Fruit fly (Drosophila melanogaster) S2 (cell line): Measurements from ENCODE around the gene CG13312.

Experiments used
- CG8478 ChIP-seq: fragments of >200 bp; optimal IDR thresholded peaks from 2 replicates; lab custom pipeline; 2018
- CTCF ChIP-seq, 2 experiments: fragments of >200 bp; optimal IDR thresholded peaks; 2 replicates each; lab custom pipeline; 2018

The CG13312 gene

DNA sequence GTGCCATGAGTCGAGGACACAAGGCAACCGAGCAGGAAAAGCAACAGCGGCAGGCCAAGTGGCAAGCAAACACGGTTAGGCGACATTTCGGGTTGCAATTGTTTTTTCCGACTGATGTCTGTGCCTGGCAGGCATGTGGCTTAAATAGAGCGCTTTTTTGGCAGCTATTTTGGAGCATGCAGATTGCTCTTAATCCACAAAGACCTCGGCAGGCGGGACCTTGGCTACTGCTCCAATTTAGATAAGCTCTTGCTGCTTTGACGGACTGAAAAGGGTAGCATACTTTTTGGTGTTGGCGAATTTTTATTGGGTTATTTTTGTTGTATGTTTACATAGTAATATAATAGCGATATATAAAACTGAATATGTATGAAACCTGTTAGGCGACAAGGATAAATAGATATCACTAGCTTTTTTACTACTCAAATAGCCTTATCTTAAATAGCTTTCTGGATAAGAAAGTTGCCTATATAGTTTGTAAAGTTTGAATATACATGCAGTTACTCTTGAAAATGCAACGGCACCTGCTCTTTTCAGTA lies at the start of gene CG13312, which contains the start of gene CG32024:
Gene CG13312 (minus strand): TSS at position 101 of the 539 bp plus-strand sequence.
Gene CG32024 (plus strand): TSS at position 489 of the 539 bp plus-strand sequence.
- no peak for TF ChIP-seq CTCF (optimal IDR thresholded peaks at IDR 0.05; lab: Kevin White, UChicago)
- no peak for TF ChIP-seq CG8478 (lab: Kevin White, UChicago)

DNA sequence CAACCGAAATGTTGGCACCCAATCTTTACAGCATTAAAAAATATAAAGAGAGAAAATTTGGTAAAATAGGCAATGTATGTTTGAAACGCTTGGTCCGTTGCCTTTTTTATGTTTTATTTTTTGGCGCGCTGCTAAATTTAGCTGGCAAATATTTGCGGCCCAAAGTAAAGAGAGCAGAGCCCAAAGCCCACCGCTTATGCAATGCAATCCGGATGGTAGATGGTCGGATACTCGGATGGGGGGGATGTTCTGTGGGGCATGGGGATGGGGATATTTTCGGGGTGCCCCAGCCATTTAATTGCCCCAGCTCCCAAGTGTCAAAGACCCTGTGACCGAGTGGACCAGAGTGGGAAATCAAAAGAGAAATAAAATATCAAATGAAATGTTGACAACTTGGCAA lies 48.2 kb upstream of the CG13312 start:
- TF ChIP-seq CG8478 (lab: Kevin White, UChicago) (no peak), CTCF (optimal IDR thresholded peaks at IDR 0.05; lab: Kevin White, UChicago) (no peak)

DNA sequence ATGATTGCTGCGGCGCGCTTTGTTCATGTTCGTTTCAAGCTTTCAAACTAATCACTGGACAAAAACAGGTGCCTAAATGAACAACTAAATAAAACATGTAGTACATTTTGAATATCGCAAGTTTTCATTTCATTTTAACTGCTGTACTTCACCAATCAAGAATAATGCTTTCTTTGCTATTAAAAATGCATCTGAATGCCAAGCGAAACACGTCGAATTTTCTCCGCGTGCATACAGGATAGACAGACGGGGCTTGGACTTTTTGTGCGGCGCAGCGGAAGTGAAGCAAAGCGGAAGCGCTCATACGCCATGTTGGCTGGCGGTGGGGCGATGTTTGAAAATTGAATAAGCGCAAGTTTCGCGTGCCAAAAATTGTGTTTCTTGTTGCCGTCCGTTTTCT lies 46.4 kb upstream of the CG13312 start:
- no peak for TF ChIP-seq CG8478 (lab: Kevin White, UChicago)
- no peak for TF ChIP-seq CTCF (optimal IDR thresholded peaks at IDR 0.05; lab: Kevin White, UChicago)

DNA sequence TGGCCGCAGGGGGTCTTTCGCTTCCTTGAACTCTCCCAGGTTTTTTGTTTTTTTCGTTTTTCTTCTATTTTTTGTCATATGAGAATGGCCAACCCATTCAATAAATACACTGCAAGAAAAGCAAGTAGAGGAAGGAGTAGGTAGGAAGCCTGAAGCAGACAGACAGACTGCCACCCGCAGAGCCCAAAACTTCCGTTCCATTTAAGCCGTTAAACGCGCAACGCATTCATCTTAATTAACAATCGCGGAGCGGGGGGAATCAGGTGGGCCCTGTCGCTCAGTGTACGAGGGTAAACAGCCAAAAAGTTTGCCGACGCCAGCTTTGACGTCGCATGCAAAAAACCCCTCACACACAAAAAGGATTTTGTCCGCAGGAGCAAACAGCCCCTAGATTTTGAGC lies 45.9 kb upstream of the CG13312 start:
- TF ChIP-seq CTCF (optimal IDR thresholded peaks at IDR 0.05; lab: Kevin White, UChicago) = no peak
- TF ChIP-seq CG8478 (lab: Kevin White, UChicago) = no peak

DNA sequence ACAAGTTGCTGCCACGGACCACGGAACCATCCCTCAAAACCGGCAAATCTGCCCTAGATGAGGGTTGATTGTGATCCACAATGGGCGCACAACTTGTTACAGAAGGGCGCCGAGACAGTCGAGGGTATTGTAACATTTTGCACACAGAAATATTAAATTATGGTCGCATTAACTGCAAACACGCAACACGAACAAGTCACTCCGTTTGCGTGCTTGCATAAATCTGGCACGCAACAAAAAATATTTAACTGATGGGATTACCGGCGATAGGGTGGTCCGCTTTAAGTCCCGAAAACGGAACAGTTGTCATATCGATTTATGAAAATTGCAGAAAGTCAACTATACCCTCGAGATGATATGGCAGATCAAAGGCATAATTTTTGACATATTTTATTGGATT lies 44.9 kb upstream of the CG13312 start:
- no peak for TF ChIP-seq CTCF (optimal IDR thresholded peaks at IDR 0.05; lab: Kevin White, UChicago)
- TF ChIP-seq CG8478 (lab: Kevin White, UChicago) = no peak

DNA sequence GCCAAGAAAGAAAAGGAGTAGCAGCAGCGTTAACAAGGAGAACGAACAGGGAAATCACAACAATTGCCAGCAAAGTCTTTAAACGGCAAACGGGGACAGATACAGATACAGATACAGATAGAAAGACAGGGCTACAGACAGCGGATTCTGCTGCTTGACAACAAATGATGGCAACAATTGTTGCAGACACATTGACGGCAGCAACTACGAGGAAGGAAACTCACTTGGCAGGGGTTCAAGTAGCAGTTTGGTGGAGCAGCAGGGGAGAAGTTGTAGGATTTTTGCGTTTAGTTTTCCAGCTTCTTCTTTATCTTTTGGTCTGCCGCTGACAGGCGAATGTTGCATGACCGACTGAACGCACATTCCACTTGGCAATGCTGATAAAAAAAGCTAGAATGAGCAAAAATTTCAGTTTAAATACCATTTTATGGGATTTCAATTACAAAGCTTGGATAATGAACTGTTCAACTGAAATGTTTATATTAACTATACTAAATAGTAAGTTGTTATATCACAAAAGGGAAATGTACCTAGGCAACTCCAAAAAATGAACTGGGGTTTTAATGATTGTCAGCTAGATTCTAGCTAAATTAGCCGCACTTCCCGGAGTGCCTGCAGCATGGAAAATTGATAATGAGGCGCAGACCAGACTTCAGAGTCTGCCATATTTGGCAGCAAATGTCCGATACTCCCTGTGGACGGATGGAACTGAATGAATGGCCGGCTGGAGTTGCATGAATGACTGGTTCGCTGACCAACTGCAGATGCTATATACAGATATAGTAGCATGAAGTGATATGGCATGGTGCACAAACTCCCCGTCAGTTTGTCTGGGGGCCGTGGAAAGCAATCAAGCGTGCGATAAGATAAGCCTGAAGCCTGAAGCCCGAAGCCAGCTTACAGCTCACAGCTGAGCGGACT lies 44.0 kb upstream of the CG13312 start:
- TF ChIP-seq CTCF (optimal IDR thresholded peaks at IDR 0.05; lab: Kevin White, UChicago) (no peak), CG8478 (lab: Kevin White, UChicago) (no peak)

DNA sequence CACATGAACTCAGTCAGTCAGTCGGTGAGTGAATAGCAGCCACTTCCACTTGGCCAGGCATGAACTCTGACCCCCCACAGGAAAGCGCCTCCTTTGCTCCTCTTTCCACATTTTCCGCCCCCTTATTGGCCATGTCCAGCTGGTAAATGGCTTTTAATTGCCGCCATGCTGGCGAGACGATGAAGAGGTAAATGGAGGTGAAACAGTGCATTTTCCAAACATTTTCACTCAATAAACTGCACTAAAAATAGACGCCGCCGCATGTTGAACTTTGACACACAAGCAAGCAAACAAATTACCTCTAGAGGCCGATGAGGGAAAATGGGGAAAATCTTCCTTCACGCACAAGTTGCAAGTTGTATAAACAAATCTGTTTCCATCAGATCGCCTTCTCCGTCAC lies 42.8 kb upstream of the CG13312 start:
- TF ChIP-seq CTCF (optimal IDR thresholded peaks at IDR 0.05; lab: Kevin White, UChicago) (no peak), CG8478 (lab: Kevin White, UChicago) (no peak)

DNA sequence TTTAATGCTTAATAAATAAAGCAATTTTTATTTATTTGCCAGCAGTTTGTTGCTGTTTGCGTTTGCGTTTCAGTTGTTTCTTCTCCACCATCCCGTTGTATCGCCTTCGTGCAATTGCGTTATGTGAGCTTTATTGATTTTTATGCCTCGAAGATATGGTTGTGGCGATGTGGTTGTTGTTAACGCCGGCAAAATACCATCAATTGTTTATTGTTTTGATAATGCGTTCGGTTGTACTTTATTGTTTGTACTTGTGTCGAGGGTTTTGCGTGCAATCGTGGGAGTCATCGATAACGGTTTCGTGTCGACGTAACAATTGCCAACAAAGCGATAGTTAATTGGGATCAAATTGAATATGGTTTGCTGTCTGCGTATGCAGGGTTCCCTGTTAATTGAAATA lies 35.3 kb upstream of the CG13312 start:
- TF ChIP-seq CG8478 (lab: Kevin White, UChicago) (no peak), CTCF (optimal IDR thresholded peaks at IDR 0.05; lab: Kevin White, UChicago) (no peak)

DNA sequence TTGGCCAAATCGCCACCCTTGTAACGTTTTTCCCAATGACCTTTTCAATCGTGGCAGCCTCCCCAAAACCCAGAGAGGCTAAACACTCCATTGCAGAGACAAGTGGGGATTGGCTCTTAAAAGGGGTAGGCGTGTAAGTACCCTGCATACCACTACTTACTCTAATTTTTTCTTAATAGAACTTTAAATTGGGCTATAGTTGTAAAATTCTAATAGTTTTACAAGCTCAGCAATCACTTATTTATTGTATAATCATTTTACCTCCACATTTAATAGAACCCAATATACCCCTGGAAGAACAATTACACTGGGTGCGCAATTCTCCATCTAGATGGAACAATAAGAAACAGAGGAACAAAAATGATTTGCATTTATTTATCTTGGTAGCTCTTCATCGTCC lies 34.7 kb upstream of the CG13312 start:
- TF ChIP-seq CTCF (optimal IDR thresholded peaks at IDR 0.05; lab: Kevin White, UChicago) = no peak
- TF ChIP-seq CG8478 (lab: Kevin White, UChicago) = no peak

DNA sequence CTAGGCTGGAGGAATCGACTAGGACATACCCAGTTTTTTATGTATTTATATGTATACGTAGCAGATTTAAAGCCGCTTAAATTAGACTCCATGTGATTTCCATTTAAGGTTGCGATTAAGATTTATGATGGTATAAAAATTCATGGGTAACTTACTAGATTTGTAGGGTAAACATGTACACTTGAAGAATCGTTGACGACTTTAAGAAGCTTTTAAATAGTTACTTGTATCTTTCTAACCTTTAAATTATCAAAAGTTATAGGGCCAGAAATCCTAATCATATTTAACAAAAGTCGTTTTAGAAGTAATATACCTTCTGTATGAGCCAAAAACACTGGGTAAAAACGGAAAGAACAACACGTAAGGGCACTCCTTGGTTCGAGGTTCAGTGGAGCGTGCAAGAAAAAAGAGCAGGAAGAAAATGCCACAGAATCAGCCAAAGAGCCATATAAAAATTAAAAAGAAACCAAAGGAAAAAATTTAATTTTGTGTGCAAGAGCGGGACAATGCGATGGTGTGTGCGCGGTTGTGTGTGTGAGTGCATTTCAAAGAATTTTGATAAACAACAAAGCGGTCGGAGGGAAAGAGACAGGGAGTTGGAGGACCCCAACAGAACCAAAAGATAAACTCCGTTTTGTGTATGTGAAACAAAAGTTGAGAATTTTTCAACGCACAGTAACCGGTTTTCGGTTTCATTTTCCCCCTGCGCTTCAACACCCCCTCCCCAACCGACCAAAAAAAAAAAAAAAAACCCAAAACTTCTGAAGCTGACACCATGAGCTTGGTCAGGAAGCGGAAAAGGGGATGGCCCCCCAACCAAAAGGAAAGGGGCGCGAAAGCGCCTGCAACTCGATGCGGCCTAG lies 32.8 kb upstream of the CG13312 start:
- no peak for TF ChIP-seq CG8478 (lab: Kevin White, UChicago)
- no peak for TF ChIP-seq CTCF (optimal IDR thresholded peaks at IDR 0.05; lab: Kevin White, UChicago)

DNA sequence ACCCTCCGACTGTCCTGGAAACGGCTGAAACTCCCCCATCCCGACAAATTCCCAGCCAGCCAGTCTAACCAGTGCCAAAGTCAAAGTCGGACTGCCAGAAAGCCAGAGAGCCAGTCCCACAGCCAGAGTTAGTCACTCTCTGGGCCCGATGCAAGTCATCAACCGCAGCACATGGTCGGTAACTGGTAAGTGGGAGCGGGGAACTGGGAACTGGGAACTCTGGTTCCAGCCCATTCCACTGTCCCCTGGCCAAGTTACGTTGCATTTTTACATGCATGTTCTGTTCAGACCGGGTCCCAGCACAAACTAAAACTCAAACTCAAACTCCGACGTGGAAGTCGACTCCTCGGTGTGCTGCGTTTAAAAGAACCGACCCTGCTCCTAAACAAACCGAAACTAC lies 32.1 kb upstream of the CG13312 start:
- TF ChIP-seq CG8478 (lab: Kevin White, UChicago) (no peak), CTCF (optimal IDR thresholded peaks at IDR 0.05; lab: Kevin White, UChicago) (no peak)

DNA sequence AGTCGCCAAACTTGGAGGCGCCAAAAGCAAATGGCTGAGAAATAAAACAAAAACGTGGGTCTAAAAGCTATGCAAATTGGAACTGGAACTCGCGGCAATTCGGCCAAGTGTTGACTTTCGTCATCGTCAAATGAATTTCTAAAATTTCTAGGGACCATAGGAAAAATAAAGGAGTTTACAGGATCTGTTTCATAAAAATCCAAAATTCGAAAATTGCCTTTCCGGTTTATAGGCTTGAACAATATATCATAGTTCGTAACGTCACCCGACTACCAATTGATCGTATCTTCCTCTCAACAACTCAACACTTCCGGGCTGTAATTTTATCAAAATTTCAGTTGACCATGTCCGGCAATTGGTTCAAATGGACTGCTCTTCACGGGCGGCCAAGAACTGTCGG lies 29.1 kb upstream of the CG13312 start, which contains the start of gene CG32026:
Gene CG32026 (plus strand): TSS at position 301 of the 400 bp plus-strand sequence.
- TF ChIP-seq CG8478 (lab: Kevin White, UChicago) (no peak), CTCF (optimal IDR thresholded peaks at IDR 0.05; lab: Kevin White, UChicago) (no peak)

DNA sequence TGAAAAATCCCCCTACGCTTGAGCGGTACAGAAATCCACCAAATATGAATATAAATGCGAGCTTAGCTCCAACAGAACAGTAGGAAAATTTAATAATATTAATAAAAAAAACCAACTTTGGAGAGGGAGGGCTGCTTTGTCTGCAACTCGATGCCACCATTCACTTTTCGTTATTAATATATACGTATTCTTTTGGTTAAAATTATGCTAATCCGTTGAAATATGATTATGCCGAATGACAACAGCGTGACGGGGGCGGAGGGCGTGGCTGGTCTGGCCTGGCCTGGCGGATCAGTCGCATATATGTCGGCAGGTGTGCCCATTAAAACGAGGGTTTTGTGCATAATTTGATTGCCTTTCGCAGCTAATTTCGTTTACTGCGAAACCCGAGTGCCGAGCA lies 28.4 kb upstream of the CG13312 start:
- no peak for TF ChIP-seq CG8478 (lab: Kevin White, UChicago)
- TF ChIP-seq CTCF (optimal IDR thresholded peaks at IDR 0.05; lab: Kevin White, UChicago) = no peak

DNA sequence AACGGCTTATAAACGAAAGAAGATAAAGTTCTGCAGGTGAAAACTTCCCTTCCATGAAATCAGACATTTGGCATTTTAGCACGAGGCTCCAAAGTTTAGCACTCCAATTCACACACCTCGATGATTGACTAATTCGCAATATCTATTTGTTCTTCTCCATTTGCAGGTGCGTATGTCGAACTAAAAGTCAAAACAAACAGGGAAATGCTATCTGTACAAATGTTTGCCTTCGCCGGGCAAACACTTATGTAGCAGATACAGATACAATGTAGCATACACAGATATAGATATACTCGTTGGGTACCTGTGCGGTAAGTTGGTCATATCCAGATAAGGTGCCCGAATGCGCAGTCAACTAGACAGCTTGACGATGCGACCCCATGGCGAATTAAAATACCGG lies 27.9 kb upstream of the CG13312 start:
- no peak for TF ChIP-seq CG8478 (lab: Kevin White, UChicago)
- TF ChIP-seq CTCF (optimal IDR thresholded peaks at IDR 0.05; lab: Kevin White, UChicago) = no peak
